Fruit fly (Drosophila melanogaster) whole organism, prepupa: ENCODE measurements around the gene CG42819.

Experiments
- Blimp-1 ChIP-seq: fragments of 200-800 bp; sonication (Bioruptor generic); optimal IDR thresholded peaks from 3 replicates; lab custom pipeline; 2017; ENCODE audit warnings: missing biosample characterization, missing genetic modification characterization, mild to moderate bottlenecking, moderate library complexity, missing genetic modification reagents
- CG10631 ChIP-seq: fragments of 200-800 bp; sonication (Bioruptor generic); optimal IDR thresholded peaks from 2 replicates; lab custom pipeline; 2016; ENCODE audit warnings: missing biosample characterization, missing genetic modification characterization
- CG10669 ChIP-seq: fragments of 200-800 bp; sonication (Bioruptor generic); optimal IDR thresholded peaks from 3 replicates; lab custom pipeline; 2018; ENCODE audit warnings: missing biosample characterization, mild to moderate bottlenecking, missing genetic modification characterization, moderate library complexity
- CG11294 ChIP-seq: fragments of 200-800 bp; sonication (Bioruptor generic); IDR thresholded peaks from 2 replicates; pipeline ENCODE4 v1.3.6; 2022; ENCODE audit warnings: missing biosample characterization, missing genetic modification characterization
- CG11762 ChIP-seq: fragments of 200-800 bp; sonication (Bioruptor generic); optimal IDR thresholded peaks from 3 replicates; lab custom pipeline; 2016; ENCODE audit warnings: missing biosample characterization, missing genetic modification characterization; ENCODE audit not compliant: insufficient read depth
- CG11902 ChIP-seq: fragments of 200-800 bp; sonication (Bioruptor generic); optimal IDR thresholded peaks from 3 replicates; lab custom pipeline; 2016; ENCODE audit warnings: missing biosample characterization, missing genetic modification characterization
- CG15336 ChIP-seq: fragments of 200-800 bp; sonication (Bioruptor generic); IDR thresholded peaks from 2 replicates; pipeline ENCODE4 v1.3.6; 2022; ENCODE audit warnings: missing biosample characterization, missing genetic modification characterization
- CG1621 ChIP-seq: fragments of 200-800 bp; sonication (Bioruptor generic); optimal IDR thresholded peaks from 3 replicates; lab custom pipeline; 2018; ENCODE audit warnings: missing biosample characterization, mild to moderate bottlenecking, missing genetic modification characterization
- CG16779 ChIP-seq: fragments of 200-800 bp; sonication (Bioruptor generic); optimal IDR thresholded peaks from 3 replicates; lab custom pipeline; 2017; ENCODE audit warnings: missing biosample characterization, mild to moderate bottlenecking, missing genetic modification characterization
- CG3032 ChIP-seq: fragments of 200-800 bp; optimal IDR thresholded peaks from 2 replicates; lab custom pipeline; 2019; ENCODE audit warnings: missing biosample characterization, mild to moderate bottlenecking, missing genetic modification characterization, moderate library complexity
- CG31627 ChIP-seq: fragments of 200-800 bp; sonication (Bioruptor generic); optimal IDR thresholded peaks from 3 replicates; lab custom pipeline; 2016; ENCODE audit warnings: missing biosample characterization, missing genetic modification characterization
- CG32006 ChIP-seq: fragments of 200-800 bp; sonication (Bioruptor generic); optimal IDR thresholded peaks from 3 replicates; lab custom pipeline; 2017; ENCODE audit warnings: missing biosample characterization, mild to moderate bottlenecking, missing genetic modification characterization
- CG3919 ChIP-seq: fragments of 200-800 bp; sonication (Bioruptor generic); optimal IDR thresholded peaks from 3 replicates; lab custom pipeline; 2016; ENCODE audit warnings: missing biosample characterization, missing genetic modification characterization
- CG6163 ChIP-seq: fragments of 200-800 bp; sonication (Bioruptor generic); IDR thresholded peaks from 3 replicates; pipeline ENCODE4 v1.3.6; 2022; ENCODE audit warnings: missing biosample characterization, missing genetic modification characterization
- CG6276 ChIP-seq: fragments of 200-800 bp; sonication (Bioruptor generic); optimal IDR thresholded peaks from 2 replicates; lab custom pipeline; 2017; ENCODE audit warnings: missing biosample characterization, mild to moderate bottlenecking, missing genetic modification characterization
- CG6792 ChIP-seq: fragments of 200-800 bp; sonication (Bioruptor generic); optimal IDR thresholded peaks from 3 replicates; lab custom pipeline; 2016; ENCODE audit warnings: missing biosample characterization, missing genetic modification characterization
- CG6808 ChIP-seq: fragments of 200-800 bp; sonication (Bioruptor generic); optimal IDR thresholded peaks from 3 replicates; lab custom pipeline; 2017; ENCODE audit warnings: missing biosample characterization, missing genetic modification characterization, mild to moderate bottlenecking, moderate library complexity, missing genetic modification reagents
- CG6854 ChIP-seq: fragments of 200-800 bp; sonication (Bioruptor generic); optimal IDR thresholded peaks from 2 replicates; lab custom pipeline; 2017; ENCODE audit warnings: missing biosample characterization, mild to moderate bottlenecking, missing genetic modification characterization
- CG7368 ChIP-seq: fragments of 200-800 bp; sonication (Bioruptor generic); optimal IDR thresholded peaks from 3 replicates; lab custom pipeline; 2016; ENCODE audit warnings: missing biosample characterization, missing genetic modification characterization
- CG8319 ChIP-seq: fragments of 200-800 bp; sonication (Bioruptor generic); optimal IDR thresholded peaks from 3 replicates; lab custom pipeline; 2016; ENCODE audit warnings: missing biosample characterization, missing genetic modification characterization
- CG9139 ChIP-seq: fragments of 200-800 bp; sonication (Bioruptor generic); optimal IDR thresholded peaks from 3 replicates; lab custom pipeline; 2017; ENCODE audit warnings: missing biosample characterization, mild to moderate bottlenecking, missing genetic modification characterization
- Eip75B ChIP-seq: fragments of 200-800 bp; sonication (Bioruptor generic); optimal IDR thresholded peaks from 3 replicates; lab custom pipeline; 2016; ENCODE audit warnings: missing biosample characterization, missing genetic modification characterization
- Eip78C ChIP-seq: fragments of 200-800 bp; sonication (Bioruptor generic); peaks from one replicate; lab custom pipeline; 2016; ENCODE audit warnings: missing biosample characterization, missing genetic modification characterization
- Eip93F ChIP-seq: fragments of 200-800 bp; sonication (Bioruptor generic); optimal IDR thresholded peaks from 2 replicates; lab custom pipeline; 2016; ENCODE audit warnings: missing biosample characterization, mild to moderate bottlenecking, missing genetic modification characterization
- Ets96B ChIP-seq: fragments of 200-800 bp; optimal IDR thresholded peaks from 2 replicates; lab custom pipeline; 2019; ENCODE audit warnings: missing biosample characterization, mild to moderate bottlenecking, missing genetic modification characterization, moderate library complexity
- Gug ChIP-seq: fragments of 200-800 bp; sonication (Bioruptor generic); IDR thresholded peaks from 2 replicates; pipeline ENCODE4 v1.3.6; 2022; ENCODE audit warnings: missing biosample characterization, missing genetic modification characterization
- Hr38 ChIP-seq: sonication (Bioruptor generic); optimal IDR thresholded peaks from 2 replicates; lab custom pipeline; 2016; ENCODE audit warnings: missing biosample characterization, missing genetic modification characterization
- Hr39 ChIP-seq: fragments of 200-800 bp; sonication (Bioruptor generic); optimal IDR thresholded peaks from 2 replicates; lab custom pipeline; 2016; ENCODE audit warnings: missing biosample characterization, missing genetic modification characterization
- Hr4 ChIP-seq: fragments of 200-800 bp; sonication (Bioruptor generic); optimal IDR thresholded peaks from 3 replicates; lab custom pipeline; 2016; ENCODE audit warnings: missing biosample characterization, missing genetic modification characterization
- Lpt ChIP-seq: fragments of 200-800 bp; sonication (Bioruptor generic); optimal IDR thresholded peaks from 3 replicates; lab custom pipeline; 2016; ENCODE audit warnings: missing biosample characterization, missing genetic modification characterization
- Smox ChIP-seq: fragments of 200-800 bp; sonication (Bioruptor generic); optimal IDR thresholded peaks from 3 replicates; lab custom pipeline; 2016; ENCODE audit warnings: missing biosample characterization, missing genetic modification characterization
- Sox102F ChIP-seq: fragments of 200-800 bp; sonication (Bioruptor generic); optimal IDR thresholded peaks from 2 replicates; lab custom pipeline; 2016; ENCODE audit warnings: missing biosample characterization, mild to moderate bottlenecking, missing genetic modification characterization
- Sox15 ChIP-seq: fragments of 200-800 bp; sonication (Bioruptor generic); optimal IDR thresholded peaks from 3 replicates; lab custom pipeline; 2016; ENCODE audit warnings: missing biosample characterization, missing genetic modification characterization
- achi ChIP-seq: fragments of 200-800 bp; sonication (Bioruptor generic); optimal IDR thresholded peaks from 3 replicates; lab custom pipeline; 2016; ENCODE audit warnings: missing biosample characterization, missing genetic modification characterization
- acj6 ChIP-seq: fragments of 200-800 bp; sonication (Bioruptor generic); optimal IDR thresholded peaks from 3 replicates; lab custom pipeline; 2016; ENCODE audit warnings: missing biosample characterization, missing genetic modification characterization
- cyc ChIP-seq: fragments of 200-800 bp; sonication (Bioruptor generic); optimal IDR thresholded peaks from 3 replicates; lab custom pipeline; 2016; ENCODE audit warnings: missing biosample characterization, missing genetic modification characterization
- dac ChIP-seq: fragments of 200-800 bp; sonication (Bioruptor generic); optimal IDR thresholded peaks from 2 replicates; lab custom pipeline; 2017; ENCODE audit warnings: missing biosample characterization, mild to moderate bottlenecking, missing genetic modification characterization
- dsx ChIP-seq: fragments of 200-800 bp; optimal IDR thresholded peaks from 3 replicates; lab custom pipeline; 2019; ENCODE audit warnings: missing biosample characterization, mild to moderate bottlenecking, missing genetic modification characterization, moderate library complexity; ENCODE audit not compliant: poor library complexity, severe bottlenecking
- eg ChIP-seq: fragments of 200-800 bp; sonication (Bioruptor generic); IDR thresholded peaks from 3 replicates; pipeline ENCODE4 v1.3.6; 2022; ENCODE audit warnings: missing biosample characterization, missing genetic modification characterization
- esn ChIP-seq: fragments of 200-800 bp; sonication (Bioruptor generic); optimal IDR thresholded peaks from 2 replicates; lab custom pipeline; 2016; ENCODE audit warnings: missing biosample characterization, mild to moderate bottlenecking, missing genetic modification characterization, moderate library complexity
- fd59A ChIP-seq: fragments of 200-800 bp; sonication (Bioruptor generic); optimal IDR thresholded peaks from 2 replicates; lab custom pipeline; 2017; ENCODE audit warnings: missing biosample characterization, mild to moderate bottlenecking, missing genetic modification characterization, missing genetic modification reagents
- fd85E ChIP-seq: fragments of 200-800 bp; sonication (Bioruptor generic); optimal IDR thresholded peaks from 3 replicates; lab custom pipeline; 2016; ENCODE audit warnings: missing biosample characterization, missing genetic modification characterization
- fkh ChIP-seq: fragments of 200-800 bp; sonication (Bioruptor generic); optimal IDR thresholded peaks from 3 replicates; lab custom pipeline; 2017; ENCODE audit warnings: missing biosample characterization, mild to moderate bottlenecking, missing genetic modification characterization, moderate library complexity
- net ChIP-seq: fragments of 200-800 bp; sonication (Bioruptor generic); optimal IDR thresholded peaks from 3 replicates; lab custom pipeline; 2016; ENCODE audit warnings: missing biosample characterization, missing genetic modification characterization
- salr ChIP-seq, 2 experiments: fragments of 200-800 bp; sonication (Bioruptor generic); optimal IDR thresholded peaks; 3 replicates each; lab custom pipeline; 2016 to 2018; ENCODE audit warnings: missing biosample characterization in 2 of 2, missing genetic modification characterization in 2 of 2, mild to moderate bottlenecking in 1 of 2
- topi ChIP-seq: fragments of 200-800 bp; sonication (Bioruptor generic); optimal IDR thresholded peaks from 3 replicates; lab custom pipeline; 2016; ENCODE audit warnings: missing biosample characterization, missing genetic modification characterization
- vri ChIP-seq: fragments of 200-800 bp; sonication (Bioruptor generic); optimal IDR thresholded peaks from 3 replicates; lab custom pipeline; 2016; ENCODE audit warnings: missing biosample characterization, mild to moderate bottlenecking, missing genetic modification characterization

CG42819 gene

DNA sequence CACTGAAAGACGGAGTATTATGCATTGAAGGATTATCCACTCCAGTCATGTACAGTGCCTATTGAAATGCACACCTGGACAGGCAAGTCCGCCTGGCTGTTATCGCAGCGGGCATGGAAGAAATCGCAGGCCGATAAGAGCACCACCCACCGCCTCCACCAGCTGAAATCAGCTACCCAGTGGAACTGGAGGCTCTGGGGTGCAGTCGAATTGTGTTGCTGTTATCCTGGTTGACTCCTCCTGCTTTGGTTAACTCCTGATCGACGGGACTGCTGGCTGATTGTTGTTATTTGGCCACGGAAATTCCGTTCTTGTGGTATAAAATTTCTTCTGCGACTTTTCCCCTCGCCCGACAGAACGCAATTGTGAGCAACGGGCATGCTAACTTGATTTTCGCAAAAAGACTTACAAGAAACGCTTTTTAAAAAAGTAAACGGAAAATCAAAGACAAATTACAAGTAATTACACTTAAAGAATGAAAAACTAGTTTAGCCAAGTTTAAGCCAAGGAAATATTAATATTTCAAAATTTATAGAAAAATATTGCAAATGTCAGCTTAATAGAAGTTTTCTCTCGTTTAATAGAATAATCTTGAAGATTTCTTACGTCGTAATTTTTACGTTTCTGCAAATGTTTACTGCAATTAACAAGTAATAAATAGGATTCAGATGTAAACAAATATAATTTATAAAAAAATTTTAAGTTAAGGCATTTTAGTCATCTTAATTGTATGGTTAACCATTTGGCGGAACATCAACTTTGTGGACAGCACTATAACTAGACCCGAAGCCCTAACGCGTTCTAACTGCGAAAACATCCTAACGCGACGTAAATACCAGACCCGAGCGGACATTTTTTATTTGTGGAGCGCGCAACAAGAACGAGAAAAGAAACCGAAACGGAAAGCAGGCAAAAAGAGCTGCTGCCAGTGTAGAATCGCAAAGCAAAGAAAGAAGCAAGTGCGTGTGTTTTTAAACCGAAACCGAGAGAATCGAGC is 26.1 kb upstream of the CG42819 start, which contains the start of the genes CG13398 and Akap200 (continued):
- TF ChIP-seq CG6792 (GFP tag; lab: Kevin White, UChicago) (peak; percentile 7), Lpt (no peak)
- TF ChIP-seq, all 60 proteins: peak for 30

DNA sequence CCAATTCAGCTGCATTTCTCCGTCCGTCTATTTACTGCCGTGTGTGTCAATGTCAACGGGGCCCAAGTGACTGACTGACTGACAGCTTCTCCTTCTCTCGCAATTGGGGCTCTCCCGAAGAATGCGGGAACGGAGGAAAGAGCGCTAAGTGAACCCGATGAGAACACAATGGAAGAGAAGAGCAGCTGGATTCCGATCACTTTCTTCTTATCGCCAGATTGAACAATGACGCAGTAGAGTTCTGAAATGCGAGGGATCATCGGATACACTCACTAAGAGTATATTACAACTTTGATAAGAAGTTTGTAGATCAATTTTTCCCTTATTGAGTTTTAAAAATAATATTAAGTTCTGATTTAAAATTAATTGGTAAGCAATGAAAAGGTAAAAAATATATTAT is 22.4 kb upstream of the CG42819 start, which contains the start of gene Naglu:
Gene Naglu, minus strand, starts transcription at position 339 of the 400 bp plus-strand sequence.
- TF ChIP-seq Lpt: no peak
- no peak for TF ChIP-seq CG16779 (tag; lab: Kevin White, UChicago)
- TF ChIP-seq CG11294: no peak
- TF ChIP-seq Gug (GFP tag; lab: Robert Waterston, UW): no peak
- TF ChIP-seq CG7368: no peak
- TF ChIP-seq salr (GFP tag; optimal IDR thresholded peaks at IDR 0.05; lab: Kevin White, UChicago): no peak
- no peak for TF ChIP-seq CG11902 (GFP tag; lab: Kevin White, UChicago)
- peak; percentile 53 for TF ChIP-seq esn
- no peak for TF ChIP-seq Hr4
- TF ChIP-seq cyc (GFP tag; lab: Kevin White, UChicago): no peak
- no peak for TF ChIP-seq CG3919 (GFP tag; lab: Kevin White, UChicago)
- peak; percentile 12 for TF ChIP-seq CG31627 (GFP tag; lab: Kevin White, UChicago)
- peak; percentile 40 for TF ChIP-seq Blimp-1 (GFP tag; lab: Kevin White, UChicago)
- no peak for TF ChIP-seq CG9139 (GFP tag; lab: Kevin White, UChicago)
- no peak for TF ChIP-seq fkh (GFP tag; lab: Kevin White, UChicago)
- no peak for TF ChIP-seq Eip93F (GFP tag; lab: Kevin White, UChicago)
- TF ChIP-seq fd59A (GFP tag; lab: Kevin White, UChicago): no peak
- no peak for TF ChIP-seq Hr39 (GFP tag; lab: Kevin White, UChicago)
- no peak for TF ChIP-seq CG6276 (GFP tag; lab: Kevin White, UChicago)
- no peak for TF ChIP-seq CG10631 (GFP tag; lab: Kevin White, UChicago)
- peak; percentile 15; the same call in 1 of the 3 replicates for TF ChIP-seq CG6163
- TF ChIP-seq Hr38 (GFP tag; lab: Kevin White, UChicago): no peak
- TF ChIP-seq CG32006: no peak
- no peak for TF ChIP-seq dac (GFP tag; lab: Kevin White, UChicago)
- no peak for TF ChIP-seq CG3032 (tag; lab: Kevin White, UChicago)
- no peak for TF ChIP-seq vri (GFP tag; lab: Kevin White, UChicago)
- TF ChIP-seq CG8319 (GFP tag; lab: Kevin White, UChicago): no peak
- TF ChIP-seq achi (GFP tag; lab: Kevin White, UChicago): no peak
- TF ChIP-seq acj6 (GFP tag; lab: Kevin White, UChicago): no peak
- no peak for TF ChIP-seq Ets96B
- no peak for TF ChIP-seq Smox (GFP tag; lab: Kevin White, UChicago)
- TF ChIP-seq CG15336 (GFP tag; lab: Robert Waterston, UW): no peak
- TF ChIP-seq Eip78C: peak; percentile 74
- TF ChIP-seq CG6854 (GFP tag; lab: Kevin White, UChicago): peak; percentile 0
- TF ChIP-seq CG6792 (GFP tag; lab: Kevin White, UChicago): peak; percentile 46
- no peak for TF ChIP-seq CG1621
- no peak for TF ChIP-seq CG10669 (GFP tag; lab: Kevin White, UChicago)
- TF ChIP-seq dsx (GFP tag; lab: Kevin White, UChicago): no peak
- TF ChIP-seq Sox15: no peak
- TF ChIP-seq topi: no peak
- TF ChIP-seq CG11762 (GFP tag; lab: Kevin White, UChicago): no peak
- no peak for TF ChIP-seq fd85E (GFP tag; lab: Kevin White, UChicago)
- TF ChIP-seq net (GFP tag; lab: Kevin White, UChicago): no peak
- no peak for TF ChIP-seq Sox102F (GFP tag; lab: Kevin White, UChicago)
- TF ChIP-seq CG6808 (GFP tag; lab: Kevin White, UChicago): no peak
- peak; percentile 44 for TF ChIP-seq Eip75B (GFP tag; lab: Kevin White, UChicago)
- TF ChIP-seq eg (GFP tag; lab: Robert Waterston, UW): no peak
